Worm (Caenorhabditis elegans) whole organism, early embryonic: ENCODE results near the gene igcm-4.

Experiments
- B0310.2 ChIP-seq: sonication (generic microtip); optimal IDR thresholded peaks from 2 replicates; lab custom pipeline; 2016; ENCODE audit warnings: mild to moderate bottlenecking, missing genetic modification characterization, missing compliant biosample characterization
- F13C5.2 ChIP-seq: sonication (generic microtip); optimal IDR thresholded peaks from 2 replicates; lab custom pipeline; 2017; ENCODE audit warnings: mild to moderate bottlenecking, missing genetic modification characterization, inconsistent platforms, missing compliant biosample characterization
- aly-1 ChIP-seq: sonication (generic microtip); optimal IDR thresholded peaks from 2 replicates; lab custom pipeline; 2016; ENCODE audit warnings: missing genetic modification characterization, missing compliant biosample characterization
- ama-1 ChIP-seq: fragments of 150-350 bp; optimal IDR thresholded peaks from 2 replicates; lab custom pipeline; 2014
- ceh-13 ChIP-seq: fragments of 200-800 bp; sonication (Bioruptor generic); optimal IDR thresholded peaks from 2 replicates; lab custom pipeline; 2018; ENCODE audit warnings: mild to moderate bottlenecking, missing genetic modification characterization, missing compliant biosample characterization
- flt-1 ChIP-seq: fragments of 200-800 bp; sonication (Bioruptor generic); IDR thresholded peaks from 2 replicates; pipeline ENCODE4 v1.3.6; 2022; ENCODE audit warnings: missing genetic modification characterization, missing compliant biosample characterization
- hmbx-1 ChIP-seq: sonication (generic microtip); optimal IDR thresholded peaks from 2 replicates; lab custom pipeline; 2016; ENCODE audit warnings: mild to moderate bottlenecking, missing genetic modification characterization, missing compliant biosample characterization
- hmg-4 ChIP-seq: fragments of 200-800 bp; sonication (Bioruptor generic); optimal IDR thresholded peaks from 2 replicates; lab custom pipeline; 2018; ENCODE audit warnings: mild to moderate bottlenecking, missing genetic modification characterization, missing compliant biosample characterization
- pes-1 ChIP-seq: fragments of 200-800 bp; sonication (Bioruptor generic); IDR thresholded peaks from 2 replicates; pipeline ENCODE4 v1.3.6; 2022; ENCODE audit warnings: missing genetic modification reagents, missing genetic modification characterization, missing compliant biosample characterization
- scrt-1 ChIP-seq: fragments of 200-800 bp; sonication (Bioruptor generic); IDR thresholded peaks from 2 replicates; pipeline ENCODE4 v1.3.6; 2022; ENCODE audit warnings: missing genetic modification characterization, missing compliant biosample characterization
- sea-1 ChIP-seq: fragments of 200-800 bp; sonication (Bioruptor generic); conservative IDR thresholded peaks from 2 replicates; pipeline ENCODE4 v1.3.6; 2022; ENCODE audit warnings: missing genetic modification characterization, missing compliant biosample characterization
- tbx-11 ChIP-seq: fragments of 200-800 bp; sonication (Bioruptor generic); IDR thresholded peaks from 2 replicates; pipeline ENCODE4 v1.3.6; 2022; ENCODE audit warnings: missing genetic modification characterization, missing compliant biosample characterization
- tbx-37 ChIP-seq: fragments of 200-800 bp; sonication (Bioruptor generic); conservative IDR thresholded peaks from 2 replicates; pipeline ENCODE4 v1.3.6; 2022; ENCODE audit warnings: missing genetic modification reagents, missing genetic modification characterization, missing compliant biosample characterization
- tra-4 ChIP-seq: sonication (generic microtip); optimal IDR thresholded peaks from 2 replicates; lab custom pipeline; 2017; ENCODE audit warnings: missing genetic modification characterization, missing compliant biosample characterization

- no peak for TF ChIP-seq B0310.2 (tag; lab: Kevin White, UChicago)
- no peak for TF ChIP-seq flt-1 (GFP tag; lab: Robert Waterston, UW)
- no peak for TF ChIP-seq tbx-37 (GFP tag; lab: Robert Waterston, UW)
- no peak for TF ChIP-seq aly-1 (tag; lab: Kevin White, UChicago)
- no peak for TF ChIP-seq hmg-4 (GFP tag; lab: Kevin White, UChicago)
- no peak for TF ChIP-seq scrt-1 (GFP tag; lab: Robert Waterston, UW)
- TF ChIP-seq ceh-13 (GFP tag; lab: Kevin White, UChicago): no peak
- TF ChIP-seq ama-1 (lab: Kevin White, UChicago): no peak
- no peak for TF ChIP-seq hmbx-1 (tag; lab: Kevin White, UChicago)
- no peak for TF ChIP-seq sea-1 (GFP tag; lab: Robert Waterston, UW)
- TF ChIP-seq tra-4 (tag; lab: Kevin White, UChicago): no peak
- no peak for TF ChIP-seq pes-1 (GFP tag; lab: Robert Waterston, UW)
- no peak for TF ChIP-seq F13C5.2 (tag; lab: Kevin White, UChicago)
- no peak for TF ChIP-seq tbx-11 (GFP tag; lab: Robert Waterston, UW)
Measured at ce11 chrX:2031414-2031813, 14.7 kb downstream of the igcm-4 start, which contains the start of gene Y102A11A.5.
